Fruit fly (Drosophila melanogaster) whole organism, embryonic: ENCODE measurements around the gene ppk11.

Experiments
- Atf6 ChIP-seq: fragments of 200-800 bp; sonication (Bioruptor generic); IDR thresholded peaks from 2 replicates; pipeline ENCODE4 v1.3.6; 2022; ENCODE audit warnings: missing biosample characterization, missing genetic modification characterization
- CG10209 ChIP-seq: fragments of 200-800 bp; sonication (Bioruptor generic); optimal IDR thresholded peaks from 3 replicates; lab custom pipeline; 2017; ENCODE audit warnings: missing biosample characterization, mild to moderate bottlenecking, missing genetic modification characterization, missing genetic modification reagents
- CG1024 ChIP-seq: fragments of 200-800 bp; sonication (Bioruptor generic); IDR thresholded peaks from 2 replicates; pipeline ENCODE4 v1.3.6; 2022; ENCODE audit warnings: missing biosample characterization, missing genetic modification characterization
- CG10274 ChIP-seq: fragments of 200-800 bp; sonication (Bioruptor generic); optimal IDR thresholded peaks from 3 replicates; lab custom pipeline; 2017; ENCODE audit warnings: missing biosample characterization, mild to moderate bottlenecking, missing genetic modification characterization
- CG12942 ChIP-seq: fragments of 200-800 bp; sonication (Bioruptor generic); optimal IDR thresholded peaks from 3 replicates; lab custom pipeline; 2016; ENCODE audit warnings: missing biosample characterization, missing genetic modification characterization
- CG14965 ChIP-seq: fragments of 200-800 bp; sonication (Bioruptor generic); optimal IDR thresholded peaks from 2 replicates; lab custom pipeline; 2016; ENCODE audit warnings: missing biosample characterization, missing genetic modification characterization, borderline replicate concordance
- CG16863 ChIP-seq: fragments of 200-800 bp; sonication (Bioruptor generic); optimal IDR thresholded peaks from 3 replicates; lab custom pipeline; 2016; ENCODE audit warnings: missing biosample characterization, missing genetic modification characterization
- CG18011 ChIP-seq: fragments of 200-800 bp; sonication (Bioruptor generic); optimal IDR thresholded peaks from 2 replicates; lab custom pipeline; 2017; ENCODE audit warnings: missing biosample characterization, missing genetic modification characterization, mild to moderate bottlenecking, moderate library complexity, missing genotype
- CG30403 ChIP-seq: fragments of 200-800 bp; sonication (Bioruptor generic); optimal IDR thresholded peaks from 3 replicates; lab custom pipeline; 2016; ENCODE audit warnings: missing biosample characterization, missing genetic modification characterization
- CG4424 ChIP-seq: fragments of 200-800 bp; sonication (Bioruptor generic); optimal IDR thresholded peaks from 3 replicates; lab custom pipeline; 2016; ENCODE audit warnings: missing biosample characterization, missing genetic modification characterization
- CG6689 ChIP-seq: fragments of 200-800 bp; sonication (Bioruptor generic); IDR thresholded peaks from 2 replicates; pipeline ENCODE4 v1.3.6; 2022; ENCODE audit warnings: missing biosample characterization, missing genetic modification characterization
- CG6791 ChIP-seq: fragments of 200-800 bp; sonication (Bioruptor generic); IDR thresholded peaks from 3 replicates; pipeline ENCODE4 v1.3.6; 2022; ENCODE audit warnings: missing biosample characterization, missing genetic modification characterization; ENCODE audit not compliant: partially characterized antibody
- CG7963 ChIP-seq: fragments of 200-800 bp; sonication (Bioruptor generic); IDR thresholded peaks from 3 replicates; pipeline ENCODE4 v1.3.6; 2022; ENCODE audit warnings: missing biosample characterization, missing genetic modification characterization; ENCODE audit not compliant: partially characterized antibody
- CG8359 ChIP-seq: fragments of 200-800 bp; sonication (Bioruptor generic); optimal IDR thresholded peaks from 2 replicates; lab custom pipeline; 2017; ENCODE audit warnings: missing biosample characterization, mild to moderate bottlenecking, missing genetic modification characterization, borderline replicate concordance
- CG8765 ChIP-seq: fragments of 200-800 bp; sonication (Bioruptor generic); IDR thresholded peaks from 2 replicates; pipeline ENCODE4 v1.3.6; 2022; ENCODE audit warnings: missing biosample characterization, missing genetic modification characterization
- Camta ChIP-seq: fragments of 200-800 bp; sonication (Bioruptor generic); optimal IDR thresholded peaks from 2 replicates; lab custom pipeline; 2016; ENCODE audit warnings: missing biosample characterization, missing genetic modification characterization
- CrebB ChIP-seq: fragments of 200-800 bp; sonication (Bioruptor generic); optimal IDR thresholded peaks from 3 replicates; lab custom pipeline; 2018; ENCODE audit warnings: missing biosample characterization, mild to moderate bottlenecking, missing genetic modification characterization
- D19B ChIP-seq: fragments of 200-800 bp; sonication (Bioruptor generic); optimal IDR thresholded peaks from 2 replicates; lab custom pipeline; 2017; ENCODE audit warnings: missing biosample characterization, mild to moderate bottlenecking, missing genetic modification characterization
- H2.0 ChIP-seq: fragments of 200-800 bp; sonication (Bioruptor generic); IDR thresholded peaks from 2 replicates; pipeline ENCODE4 v1.3.6; 2022; ENCODE audit warnings: missing biosample characterization, missing genetic modification characterization
- Kr ChIP-seq: fragments of 200-800 bp; sonication (Bioruptor generic); optimal IDR thresholded peaks from 2 replicates; lab custom pipeline; 2017; ENCODE audit warnings: missing biosample characterization, mild to moderate bottlenecking, missing genetic modification characterization
- Nf-YA ChIP-seq: fragments of 200-800 bp; sonication (Bioruptor generic); IDR thresholded peaks from 2 replicates; pipeline ENCODE4 v1.3.6; 2022; ENCODE audit warnings: missing biosample characterization, missing genetic modification characterization
- Oaz ChIP-seq: fragments of 200-800 bp; sonication (Bioruptor generic); IDR thresholded peaks from 2 replicates; pipeline ENCODE4 v1.3.6; 2022; ENCODE audit warnings: missing biosample characterization, missing genetic modification characterization
- Opbp ChIP-seq: fragments of 200-800 bp; sonication (Bioruptor generic); IDR thresholded peaks from 3 replicates; pipeline ENCODE4 v1.3.6; 2022; ENCODE audit warnings: missing biosample characterization, missing genetic modification characterization; ENCODE audit not compliant: partially characterized antibody
- Poxn ChIP-seq: fragments of 200-800 bp; sonication (Bioruptor generic); IDR thresholded peaks from 2 replicates; pipeline ENCODE4 v1.3.6; 2022; ENCODE audit warnings: missing biosample characterization, missing genetic modification characterization
- Ptx1 ChIP-seq: fragments of 200-800 bp; sonication (Bioruptor generic); IDR thresholded peaks from 2 replicates; pipeline ENCODE4 v1.3.6; 2022; ENCODE audit warnings: missing biosample characterization, missing genetic modification characterization
- Side ChIP-seq: fragments of 200-800 bp; sonication (Bioruptor generic); optimal IDR thresholded peaks from 2 replicates; lab custom pipeline; 2016; ENCODE audit warnings: missing biosample characterization, missing genetic modification characterization
- ac ChIP-seq: fragments of 200-800 bp; sonication (Bioruptor generic); optimal IDR thresholded peaks from 3 replicates; lab custom pipeline; 2017; ENCODE audit warnings: missing biosample characterization, mild to moderate bottlenecking, missing genetic modification characterization
- ara ChIP-seq: fragments of 200-800 bp; sonication (Bioruptor generic); IDR thresholded peaks from 2 replicates; pipeline ENCODE4 v1.3.6; 2022; ENCODE audit warnings: missing biosample characterization, missing genetic modification characterization
- br ChIP-seq: fragments of >200 bp; optimal IDR thresholded peaks from 2 replicates; lab custom pipeline; 2017
- caup ChIP-seq: fragments of 200-800 bp; sonication (Bioruptor generic); optimal IDR thresholded peaks from 3 replicates; lab custom pipeline; 2017; ENCODE audit warnings: missing biosample characterization, mild to moderate bottlenecking, missing genetic modification characterization, moderate library complexity; ENCODE audit not compliant: severe bottlenecking
- crc ChIP-seq: fragments of 200-800 bp; sonication (Bioruptor generic); optimal IDR thresholded peaks from 2 replicates; lab custom pipeline; 2016; ENCODE audit warnings: missing biosample characterization, missing genetic modification characterization
- dpn ChIP-seq, 2 experiments: fragments of 200-800 bp; sonication (Bioruptor generic); optimal IDR thresholded peaks; 3 replicates each; lab custom pipeline; 2016; ENCODE audit warnings: missing biosample characterization in 2 of 2, missing genetic modification characterization in 2 of 2
- eyg ChIP-seq: fragments of 200-800 bp; sonication (Bioruptor generic); optimal IDR thresholded peaks from 3 replicates; lab custom pipeline; 2016; ENCODE audit warnings: missing biosample characterization, missing genetic modification characterization
- fd3F ChIP-seq: fragments of 200-800 bp; sonication (Bioruptor generic); optimal IDR thresholded peaks from 2 replicates; lab custom pipeline; 2018; ENCODE audit warnings: missing biosample characterization, mild to moderate bottlenecking, missing genetic modification characterization, moderate library complexity
- fd96Cb ChIP-seq: fragments of 200-800 bp; sonication (Bioruptor generic); optimal IDR thresholded peaks from 2 replicates; lab custom pipeline; 2018; ENCODE audit warnings: missing biosample characterization, mild to moderate bottlenecking, missing genetic modification characterization, moderate library complexity
- hb ChIP-seq: fragments of 200-800 bp; sonication (Bioruptor generic); IDR thresholded peaks from 3 replicates; pipeline ENCODE4 v1.3.6; 2022; ENCODE audit warnings: missing biosample characterization, missing genetic modification characterization; ENCODE audit not compliant: partially characterized antibody
- hbn ChIP-seq: fragments of 200-800 bp; sonication (Bioruptor generic); IDR thresholded peaks from 2 replicates; pipeline ENCODE4 v1.3.6; 2022; ENCODE audit warnings: missing biosample characterization, missing genetic modification characterization; ENCODE audit not compliant: partially characterized antibody
- her ChIP-seq: fragments of 200-800 bp; sonication (Bioruptor generic); optimal IDR thresholded peaks from 2 replicates; lab custom pipeline; 2016; ENCODE audit warnings: missing biosample characterization, missing genetic modification characterization
- insv ChIP-seq, 2 experiments: fragments of 200-800 bp; sonication (Bioruptor generic); optimal IDR thresholded peaks; 3 replicates each; lab custom pipeline; 2016 to 2018; ENCODE audit warnings: missing biosample characterization in 2 of 2, missing genetic modification characterization in 2 of 2
- org-1 ChIP-seq: fragments of 200-800 bp; sonication (Bioruptor generic); optimal IDR thresholded peaks from 2 replicates; lab custom pipeline; 2017; ENCODE audit warnings: missing biosample characterization, missing genetic modification characterization
- ranshi ChIP-seq: fragments of 200-800 bp; sonication (Bioruptor generic); IDR thresholded peaks from 2 replicates; pipeline ENCODE4 v1.3.6; 2022; ENCODE audit warnings: missing biosample characterization, missing genetic modification characterization
- rib ChIP-seq: fragments of 200-800 bp; sonication (Bioruptor generic); IDR thresholded peaks from 2 replicates; pipeline ENCODE4 v1.3.6; 2022; ENCODE audit warnings: missing biosample characterization, missing genetic modification characterization
- sisA ChIP-seq: fragments of 200-800 bp; sonication (Bioruptor generic); IDR thresholded peaks from 2 replicates; pipeline ENCODE4 v1.3.6; 2022; ENCODE audit warnings: missing biosample characterization, missing genetic modification characterization
- slp2 ChIP-seq: fragments of 200-800 bp; sonication (Bioruptor generic); optimal IDR thresholded peaks from 2 replicates; lab custom pipeline; 2016; ENCODE audit warnings: missing biosample characterization, missing genetic modification characterization
- sna ChIP-seq: fragments of 200-800 bp; sonication (Bioruptor generic); IDR thresholded peaks from 2 replicates; pipeline ENCODE4 v1.3.6; 2022; ENCODE audit warnings: missing biosample characterization, missing genetic modification characterization; ENCODE audit not compliant: partially characterized antibody
- tna ChIP-seq: fragments of 200-800 bp; sonication (Bioruptor generic); IDR thresholded peaks from 2 replicates; pipeline ENCODE4 v1.3.6; 2022; ENCODE audit warnings: missing biosample characterization, missing genetic modification characterization; ENCODE audit not compliant: partially characterized antibody
- twi ChIP-seq: fragments of 200-800 bp; optimal IDR thresholded peaks from 2 replicates; lab custom pipeline; 2019; ENCODE audit warnings: missing biosample characterization, mild to moderate bottlenecking, missing genetic modification characterization, moderate library complexity
- wdn ChIP-seq: fragments of 200-800 bp; sonication (Bioruptor generic); IDR thresholded peaks from 2 replicates; pipeline ENCODE4 v1.3.6; 2022; ENCODE audit warnings: missing biosample characterization, missing genetic modification characterization

The ppk11 gene

DNA sequence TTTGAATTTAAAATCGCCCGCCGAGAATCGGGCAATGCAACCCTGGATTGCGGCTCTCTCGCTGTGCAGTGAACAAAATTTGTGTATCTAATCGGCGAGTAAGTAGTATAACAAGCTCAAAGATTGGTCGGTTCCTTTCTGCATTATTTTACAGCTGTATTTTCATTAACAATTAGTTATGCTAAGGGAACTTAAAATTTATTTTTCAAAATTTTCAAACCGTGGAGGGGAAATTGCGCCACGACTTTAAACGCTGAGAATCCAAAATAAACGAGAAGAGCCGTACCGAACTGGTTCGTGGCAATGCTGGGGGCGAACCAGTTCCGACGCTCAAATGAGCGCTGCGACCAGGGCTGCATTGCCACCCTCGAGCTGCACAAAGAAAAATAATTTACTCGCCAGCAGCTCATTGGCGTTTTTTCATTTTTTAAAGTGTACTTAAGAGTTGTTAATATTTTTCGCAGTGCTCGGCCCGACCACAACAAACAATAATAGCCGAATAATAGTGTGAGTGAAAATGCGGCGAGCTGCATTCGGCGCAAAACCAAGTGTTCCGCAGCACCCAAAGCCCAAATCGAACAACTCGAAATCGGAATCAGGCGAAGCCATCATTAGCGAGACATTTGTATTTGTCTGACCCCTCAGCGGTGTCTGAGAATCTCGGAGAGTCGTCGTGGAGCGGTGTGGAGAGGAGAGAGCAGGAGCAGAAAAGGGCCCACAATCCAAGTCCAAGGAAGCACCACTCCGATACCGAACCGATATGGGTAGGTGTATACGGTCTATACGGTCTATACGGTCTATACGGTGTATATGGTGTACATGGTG lies 16.6 kb downstream of the ppk11 start, which contains the start of gene zf30C (continued):
- TF ChIP-seq D19B (peak; percentile 61), Atf6 (GFP tag; lab: Robert Waterston, UW) (peak; percentile 82), CG12942 (GFP tag; lab: Kevin White, UChicago) (peak; percentile 70), caup (peak; percentile 80), Side (GFP tag; lab: Kevin White, UChicago) (peak; percentile 91), Oaz (peak; percentile 63), CG8765 (peak; percentile 64; the same call in 1 of the 2 replicates), CG1024 (GFP tag; lab: Robert Waterston, UW) (peak; percentile 82), hb (GFP tag; lab: Robert Waterston, UW) (no peak), twi (tag; lab: Kevin White, UChicago) (peak; percentile 31), Kr (GFP tag; lab: Kevin White, UChicago) (no peak), CG18011 (GFP tag; lab: Kevin White, UChicago) (peak; percentile 82), fd96Cb (tag; lab: Kevin White, UChicago) (peak; percentile 53), rib (GFP tag; lab: Robert Waterston, UW) (peak; percentile 47), wdn (GFP tag; lab: Robert Waterston, UW) (peak; percentile 48; the same call in 1 of the 2 replicates), slp2 (peak; percentile 87), Ptx1 (GFP tag; lab: Robert Waterston, UW) (peak; percentile 85), CG7963 (no peak), CG10274 (peak; percentile 66), CG14965 (peak; percentile 31), Camta (GFP tag; lab: Kevin White, UChicago) (peak; percentile 84), H2.0 (GFP tag; lab: Robert Waterston, UW) (peak; percentile 82), org-1 (GFP tag; lab: Kevin White, UChicago) (peak; percentile 42), CG16863 (GFP tag; lab: Kevin White, UChicago) (peak; percentile 84), sisA (GFP tag; lab: Robert Waterston, UW) (peak; percentile 92), her (GFP tag; lab: Kevin White, UChicago) (peak; percentile 93), dpn (GFP tag; optimal IDR thresholded peaks at IDR 0.05; lab: Kevin White, UChicago) (peak; percentile 90 to 93), CG6689 (peak; percentile 73), sna (GFP tag; lab: Robert Waterston, UW) (no peak), ac (GFP tag; lab: Kevin White, UChicago) (no peak), CG6791 (no peak), hbn (GFP tag; lab: Robert Waterston, UW) (0 out of 2 replicates have a peak, but pooled peaks have one; percentile 20), ranshi (peak; percentile 84), br (lab: Kevin White, UChicago) (no peak), CrebB (peak; percentile 61), fd3F (GFP tag; lab: Kevin White, UChicago) (peak; percentile 60), Poxn (peak; percentile 48; the same call in 1 of the 2 replicates), crc (peak; percentile 78), tna (GFP tag; lab: Robert Waterston, UW) (no peak), CG4424 (GFP tag; lab: Kevin White, UChicago) (peak; percentile 82), Nf-YA (GFP tag; lab: Robert Waterston, UW) (peak; percentile 30; the same call in 1 of the 2 replicates), insv (GFP tag; optimal IDR thresholded peaks at IDR 0.05; lab: Kevin White, UChicago) (peak in 1 of 2 experiments; percentile 56), ara (peak; percentile 83), CG30403 (peak; percentile 93), eyg (peak; percentile 90), CG8359 (GFP tag; lab: Kevin White, UChicago) (peak; percentile 38), CG10209 (GFP tag; lab: Kevin White, UChicago) (peak; percentile 66), Opbp (GFP tag; lab: Robert Waterston, UW) (peak; percentile 75)
